Worm (Caenorhabditis elegans) whole organism, L4 larva: Measurements from ENCODE around the gene ctsa-1.2.

Experiments
- F37D6.2 ChIP-seq: sonication (generic microtip); optimal IDR thresholded peaks from 2 replicates; lab custom pipeline; 2016; ENCODE audit warnings: mild to moderate bottlenecking, missing genetic modification characterization, missing compliant biosample characterization
- ZK546.5 ChIP-seq, 2 experiments: sonication (generic microtip); optimal IDR thresholded peaks; 2 replicates each; lab custom pipeline; 2017; ENCODE audit warnings: missing biosample characterization in 2 of 2, missing genetic modification characterization in 2 of 2
- attf-4 ChIP-seq: sonication (generic microtip); optimal IDR thresholded peaks from 3 replicates; lab custom pipeline; 2017; ENCODE audit warnings: missing biosample characterization, missing genetic modification characterization
- fkh-10 ChIP-seq: fragments of 150-350 bp; optimal IDR thresholded peaks from 2 replicates; lab custom pipeline; 2014; ENCODE audit warnings: missing biosample characterization, missing genetic modification reagents, missing genetic modification characterization
- lin-39 ChIP-seq: fragments of 150-350 bp; optimal IDR thresholded peaks from 2 replicates; lab custom pipeline; 2014; ENCODE audit warnings: missing biosample characterization, missing genetic modification reagents, missing genetic modification characterization
- madf-5 ChIP-seq, 2 experiments: fragments of 200-800 bp; sonication (Bioruptor generic); IDR thresholded peaks; 2 replicates each; pipeline ENCODE4 v1.3.6; 2022; ENCODE audit warnings: missing compliant biosample characterization in 2 of 2, missing genetic modification characterization in 2 of 2
- mdt-29 ChIP-seq: fragments of 200-800 bp; sonication (Bioruptor generic); IDR thresholded peaks from 2 replicates; pipeline ENCODE4 v1.3.6; 2022; ENCODE audit warnings: missing genetic modification reagents, missing genetic modification characterization, missing compliant biosample characterization
- nhr-237 ChIP-seq: sonication (generic microtip); optimal IDR thresholded peaks from 2 replicates; lab custom pipeline; 2017; ENCODE audit warnings: missing biosample characterization, missing genetic modification characterization
- nhr-76 ChIP-seq: fragments of 150-350 bp; optimal IDR thresholded peaks from 2 replicates; lab custom pipeline; 2014; ENCODE audit warnings: missing biosample characterization, missing genetic modification characterization
- nhr-77 ChIP-seq: fragments of 150-350 bp; optimal IDR thresholded peaks from 2 replicates; lab custom pipeline; 2014; ENCODE audit warnings: missing biosample characterization, missing genetic modification characterization
- pha-4 ChIP-seq, 2 experiments: fragments of 150-350 bp in 1 of 2; fragments of 200-800 bp in 1 of 2; sonication (Bioruptor generic) in 1 of 2; IDR thresholded peaks in 1 of 2; optimal IDR thresholded peaks in 1 of 2; 2 replicates each; pipeline versions ENCODE4 v1.3.6 to Lab custom; 2014 to 2022; ENCODE audit warnings: missing genetic modification characterization in 2 of 2, missing genetic modification reagents in 2 of 2, missing biosample characterization in 1 of 2, missing compliant biosample characterization in 1 of 2
- zag-1 ChIP-seq: fragments of 150-350 bp; optimal IDR thresholded peaks from 2 replicates; lab custom pipeline; 2014; ENCODE audit warnings: missing biosample characterization, missing genetic modification characterization

DNA sequence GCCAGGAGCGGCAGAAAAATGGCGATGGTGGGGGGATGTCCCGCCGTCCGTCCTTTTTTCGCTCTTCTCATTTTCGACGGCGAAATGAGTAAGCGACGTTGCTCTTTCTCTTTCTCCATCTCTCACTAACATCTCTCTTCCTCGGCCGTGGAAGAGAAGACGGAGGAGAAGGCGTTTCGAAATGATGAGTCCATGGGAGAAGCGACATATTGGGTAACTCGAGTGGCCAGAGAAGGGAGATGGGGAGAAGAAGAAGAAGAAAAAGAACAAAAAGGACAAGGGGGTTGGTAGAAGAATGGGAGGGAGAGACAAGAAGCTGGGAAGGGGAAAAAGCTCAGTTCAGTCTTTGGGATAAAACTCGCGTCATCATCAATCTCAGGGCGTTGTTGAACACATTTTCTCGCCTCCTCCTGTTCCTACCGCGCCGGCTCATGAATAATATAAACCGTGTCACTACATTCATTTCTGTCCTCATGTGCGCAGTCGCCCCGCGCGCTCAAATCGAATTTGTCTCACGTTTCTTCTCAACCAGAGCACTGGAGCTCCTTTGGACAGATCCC is 12.5 kb downstream of the ctsa-1.2 start:
- no peak for TF ChIP-seq attf-4 (tag; lab: Kevin White, UChicago)
- no peak for TF ChIP-seq nhr-77 (tag; lab: Kevin White, UChicago)
- TF ChIP-seq pha-4 (GFP tag; IDR thresholded peaks at IDR 0.05; lab: Robert Waterston, UW), result no peak
- TF ChIP-seq pha-4 (tag; optimal IDR thresholded peaks at IDR 0.05; lab: Kevin White, UChicago), result no peak
- no peak for TF ChIP-seq nhr-237 (tag; lab: Kevin White, UChicago)
- no peak for TF ChIP-seq madf-5 (GFP tag; IDR thresholded peaks at IDR 0.05; lab: Robert Waterston, UW)
- no peak for TF ChIP-seq F37D6.2
- TF ChIP-seq mdt-29 (GFP tag; lab: Robert Waterston, UW), result no peak
- no peak for TF ChIP-seq zag-1 (tag; lab: Kevin White, UChicago)
- no peak for TF ChIP-seq lin-39 (tag; lab: Kevin White, UChicago)
- no peak for TF ChIP-seq ZK546.5 (tag; optimal IDR thresholded peaks at IDR 0.05; lab: Kevin White, UChicago)
- no peak for TF ChIP-seq nhr-76 (tag; lab: Kevin White, UChicago)
- TF ChIP-seq fkh-10 (GFP tag; lab: Kevin White, UChicago), result peak; percentile 46
